Worm (Caenorhabditis elegans): ENCODE data around the gene T22C8.1.

DNA sequence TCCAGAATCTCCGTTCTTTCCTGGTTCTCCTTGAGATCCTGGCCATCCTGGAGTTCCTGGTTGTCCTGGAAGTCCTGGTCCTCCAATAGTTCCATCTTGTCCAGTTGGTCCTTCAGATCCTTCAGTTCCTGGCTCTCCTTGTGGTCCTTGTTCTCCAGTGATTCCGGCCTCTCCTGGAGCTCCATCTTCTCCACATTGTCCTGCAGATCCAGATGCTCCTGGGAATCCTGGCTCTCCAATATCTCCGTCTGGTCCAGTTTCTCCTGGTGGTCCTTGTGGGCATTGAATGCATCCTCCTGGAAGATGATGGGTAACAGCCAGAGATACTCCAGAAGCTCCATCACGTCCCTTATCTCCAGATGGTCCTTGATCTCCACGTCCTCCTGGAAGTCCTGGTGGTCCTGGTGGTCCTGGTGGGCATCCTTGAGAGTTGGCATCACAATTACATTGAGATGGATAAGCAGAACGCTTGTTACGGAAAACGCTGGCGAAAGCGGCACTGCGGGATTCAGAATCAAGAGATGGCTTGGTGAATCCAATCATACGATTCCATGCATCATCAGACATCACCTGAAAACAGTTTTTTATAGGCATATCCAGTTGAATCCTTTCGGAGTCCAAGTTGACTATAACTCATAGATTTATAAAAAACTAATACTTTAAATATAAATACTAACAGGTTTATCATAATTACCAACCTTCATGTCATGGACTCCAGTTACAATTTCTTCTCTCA, 44.2 kb upstream of the T22C8.1 start:
- TF ChIP-seq ama-1 (optimal IDR thresholded peaks at IDR 0.05) (no peak), ceh-13 (GFP tag; optimal IDR thresholded peaks at IDR 0.05) (no peak), B0310.2 (tag; optimal IDR thresholded peaks at IDR 0.05) (no peak), ceh-36 (tag; optimal IDR thresholded peaks at IDR 0.05) (no peak), scrt-1 (GFP tag; IDR thresholded peaks at IDR 0.05) (no peak), ets-7 (tag; optimal IDR thresholded peaks at IDR 0.05) (no peak), sea-1 (GFP tag; conservative IDR thresholded peaks at IDR 0.05) (0 out of 2 replicates have a peak, but pooled peaks have one; percentile 30), tbx-11 (GFP tag; IDR thresholded peaks at IDR 0.05) (no peak), hmbx-1 (tag; optimal IDR thresholded peaks at IDR 0.05) (no peak), tra-4 (tag; optimal IDR thresholded peaks at IDR 0.05) (no peak), flt-1 (GFP tag; IDR thresholded peaks at IDR 0.05) (no peak), hmg-4 (GFP tag; optimal IDR thresholded peaks at IDR 0.05) (no peak), aly-1 (tag; optimal IDR thresholded peaks at IDR 0.05) (no peak), pes-1 (GFP tag; IDR thresholded peaks at IDR 0.05) (no peak)
